Fruit fly (Drosophila melanogaster) whole organism, embryonic: ENCODE results near the gene CG3566.

ENCODE experiments used
- CG1024 ChIP-seq: fragments of 200-800 bp; sonication (Bioruptor generic); IDR thresholded peaks from 2 replicates; pipeline ENCODE4 v1.3.6; 2022; ENCODE audit warnings: missing biosample characterization, missing genetic modification characterization
- CG11093 ChIP-seq: fragments of 200-800 bp; sonication (Bioruptor generic); IDR thresholded peaks from 3 replicates; pipeline ENCODE4 v1.3.6; 2022; ENCODE audit warnings: missing biosample characterization, missing genetic modification characterization
- CG11247 ChIP-seq: fragments of 200-800 bp; sonication (Bioruptor generic); IDR thresholded peaks from 2 replicates; pipeline ENCODE4 v1.3.6; 2022; ENCODE audit warnings: missing biosample characterization, missing genetic modification characterization
- CG12236 ChIP-seq: fragments of 200-800 bp; sonication (Bioruptor generic); optimal IDR thresholded peaks from 2 replicates; lab custom pipeline; 2016; ENCODE audit warnings: missing biosample characterization, missing genetic modification characterization
- CG1233 ChIP-seq: fragments of 200-800 bp; sonication (Bioruptor generic); optimal IDR thresholded peaks from 4 replicates; lab custom pipeline; 2018; ENCODE audit warnings: missing biosample characterization, mild to moderate bottlenecking, missing genetic modification characterization
- CG12942 ChIP-seq: fragments of 200-800 bp; sonication (Bioruptor generic); optimal IDR thresholded peaks from 3 replicates; lab custom pipeline; 2016; ENCODE audit warnings: missing biosample characterization, missing genetic modification characterization
- CG13894 ChIP-seq: fragments of 200-800 bp; sonication (Bioruptor generic); optimal IDR thresholded peaks from 3 replicates; lab custom pipeline; 2018; ENCODE audit warnings: missing biosample characterization, mild to moderate bottlenecking, missing genetic modification characterization, moderate library complexity
- CG14667 ChIP-seq: fragments of 200-800 bp; sonication (Bioruptor generic); IDR thresholded peaks from 2 replicates; pipeline ENCODE4 v1.3.6; 2022; ENCODE audit warnings: missing biosample characterization, missing genetic modification characterization
- CG15479 ChIP-seq: fragments of 200-800 bp; sonication (Bioruptor generic); optimal IDR thresholded peaks from 3 replicates; lab custom pipeline; 2019; ENCODE audit warnings: missing biosample characterization, mild to moderate bottlenecking, missing genetic modification characterization, moderate library complexity
- CG17385 ChIP-seq: fragments of 200-800 bp; sonication (Bioruptor generic); optimal IDR thresholded peaks from 3 replicates; lab custom pipeline; 2018; ENCODE audit warnings: missing biosample characterization, mild to moderate bottlenecking, missing genetic modification characterization
- CG18476 ChIP-seq: fragments of 200-800 bp; sonication (Bioruptor generic); optimal IDR thresholded peaks from 2 replicates; lab custom pipeline; 2016; ENCODE audit warnings: missing biosample characterization, mild to moderate bottlenecking, missing genetic modification characterization
- CG18764 ChIP-seq: fragments of 200-800 bp; sonication (Bioruptor generic); optimal IDR thresholded peaks from 3 replicates; lab custom pipeline; 2016; ENCODE audit warnings: missing biosample characterization, missing genetic modification characterization
- CG2889 ChIP-seq: fragments of 200-800 bp; sonication (Bioruptor generic); IDR thresholded peaks from 3 replicates; pipeline ENCODE4 v1.3.6; 2022; ENCODE audit warnings: missing biosample characterization, missing genetic modification characterization
- CG30431 ChIP-seq: fragments of 200-800 bp; sonication (Bioruptor generic); optimal IDR thresholded peaks from 2 replicates; lab custom pipeline; 2017; ENCODE audit warnings: missing biosample characterization, missing genetic modification characterization
- CG34422 ChIP-seq: fragments of 200-800 bp; sonication (Bioruptor generic); IDR thresholded peaks from 3 replicates; pipeline ENCODE4 v1.3.6; 2022; ENCODE audit warnings: missing biosample characterization, missing genetic modification characterization
- CG4360 ChIP-seq: fragments of 200-800 bp; sonication (Bioruptor generic); IDR thresholded peaks from 2 replicates; pipeline ENCODE4 v1.3.6; 2022; ENCODE audit warnings: missing biosample characterization, missing genetic modification characterization
- CG5245 ChIP-seq: fragments of 200-800 bp; sonication (Bioruptor generic); optimal IDR thresholded peaks from 3 replicates; lab custom pipeline; 2016; ENCODE audit warnings: missing biosample characterization, missing genetic modification characterization
- CG5953 ChIP-seq: fragments of 200-800 bp; sonication (Bioruptor generic); IDR thresholded peaks from 2 replicates; pipeline ENCODE4 v1.3.6; 2022; ENCODE audit warnings: missing biosample characterization, missing genetic modification characterization
- Dip3 ChIP-seq: fragments of 200-800 bp; sonication (Bioruptor generic); optimal IDR thresholded peaks from 3 replicates; lab custom pipeline; 2016; ENCODE audit warnings: missing biosample characterization, missing genetic modification characterization
- MTF-1 ChIP-seq: fragments of 200-800 bp; sonication (Bioruptor generic); optimal IDR thresholded peaks from 2 replicates; lab custom pipeline; 2018; ENCODE audit warnings: missing biosample characterization, mild to moderate bottlenecking, missing genetic modification characterization, borderline replicate concordance
- Mes4 ChIP-seq: fragments of 200-800 bp; sonication (Bioruptor generic); optimal IDR thresholded peaks from 2 replicates; lab custom pipeline; 2016; ENCODE audit warnings: missing biosample characterization, missing genetic modification characterization
- Sox100B ChIP-seq: fragments of 200-800 bp; sonication (Bioruptor generic); optimal IDR thresholded peaks from 3 replicates; lab custom pipeline; 2018; ENCODE audit warnings: missing biosample characterization, mild to moderate bottlenecking, missing genetic modification characterization
- YL-1 ChIP-seq: fragments of 200-800 bp; sonication (Bioruptor generic); optimal IDR thresholded peaks from 3 replicates; lab custom pipeline; 2017; ENCODE audit warnings: missing biosample characterization, mild to moderate bottlenecking, missing genetic modification characterization
- ac ChIP-seq: fragments of 200-800 bp; sonication (Bioruptor generic); optimal IDR thresholded peaks from 3 replicates; lab custom pipeline; 2017; ENCODE audit warnings: missing biosample characterization, mild to moderate bottlenecking, missing genetic modification characterization
- ase ChIP-seq: fragments of 200-800 bp; sonication (Bioruptor generic); IDR thresholded peaks from 3 replicates; pipeline ENCODE4 v1.3.6; 2022; ENCODE audit warnings: missing biosample characterization, missing genetic modification characterization
- az2 ChIP-seq: fragments of 200-800 bp; sonication (Bioruptor generic); optimal IDR thresholded peaks from 3 replicates; lab custom pipeline; 2016; ENCODE audit warnings: missing biosample characterization, missing genetic modification characterization
- bigmax ChIP-seq: fragments of 200-800 bp; sonication (Bioruptor generic); optimal IDR thresholded peaks from 2 replicates; lab custom pipeline; 2018; ENCODE audit warnings: missing biosample characterization, mild to moderate bottlenecking, missing genetic modification characterization
- cad ChIP-seq: fragments of >200 bp; optimal IDR thresholded peaks from 2 replicates; lab custom pipeline; 2017; ENCODE audit warnings: missing biosample characterization, missing genetic modification characterization
- chinmo ChIP-seq: fragments of 200-800 bp; sonication (Bioruptor generic); IDR thresholded peaks from 4 replicates; pipeline ENCODE4 v1.3.6; 2022; ENCODE audit warnings: missing biosample characterization, missing genetic modification characterization; ENCODE audit not compliant: partially characterized antibody
- croc ChIP-seq: fragments of 200-800 bp; sonication (Bioruptor generic); conservative IDR thresholded peaks from 3 replicates; pipeline ENCODE4 v1.3.6; 2022; ENCODE audit warnings: missing biosample characterization, missing genetic modification characterization
- dpn ChIP-seq, 2 experiments: fragments of 200-800 bp; sonication (Bioruptor generic); optimal IDR thresholded peaks; 3 replicates each; lab custom pipeline; 2016; ENCODE audit warnings: missing biosample characterization in 2 of 2, missing genetic modification characterization in 2 of 2
- fru ChIP-seq: fragments of >200 bp; optimal IDR thresholded peaks from 2 replicates; lab custom pipeline; 2017
- gem ChIP-seq: fragments of 200-800 bp; sonication (Bioruptor generic); optimal IDR thresholded peaks from 2 replicates; lab custom pipeline; 2019; ENCODE audit warnings: missing biosample characterization, mild to moderate bottlenecking, missing genetic modification characterization, moderate library complexity
- her ChIP-seq: fragments of 200-800 bp; sonication (Bioruptor generic); optimal IDR thresholded peaks from 2 replicates; lab custom pipeline; 2016; ENCODE audit warnings: missing biosample characterization, missing genetic modification characterization
- maf-S ChIP-seq: fragments of 200-800 bp; sonication (Bioruptor generic); optimal IDR thresholded peaks from 2 replicates; lab custom pipeline; 2016; ENCODE audit warnings: missing biosample characterization, missing genetic modification characterization
- mirr ChIP-seq: fragments of 200-800 bp; sonication (Bioruptor generic); optimal IDR thresholded peaks from 3 replicates; lab custom pipeline; 2018; ENCODE audit warnings: missing biosample characterization, mild to moderate bottlenecking, missing genetic modification characterization
- nerfin-1 ChIP-seq: fragments of 200-800 bp; sonication (Bioruptor generic); optimal IDR thresholded peaks from 3 replicates; lab custom pipeline; 2019; ENCODE audit warnings: missing biosample characterization, mild to moderate bottlenecking, missing genetic modification characterization, moderate library complexity
- nerfin-2 ChIP-seq: fragments of 200-800 bp; sonication (Bioruptor generic); IDR thresholded peaks from 2 replicates; pipeline ENCODE4 v1.3.6; 2022; ENCODE audit warnings: missing biosample characterization, missing genetic modification characterization; ENCODE audit not compliant: partially characterized antibody
- phol ChIP-seq: fragments of 200-800 bp; sonication (Bioruptor generic); optimal IDR thresholded peaks from 3 replicates; lab custom pipeline; 2018; ENCODE audit warnings: missing biosample characterization, mild to moderate bottlenecking, missing genetic modification characterization, moderate library complexity
- sim ChIP-seq: fragments of 200-800 bp; sonication (Bioruptor generic); IDR thresholded peaks from 2 replicates; pipeline ENCODE4 v1.3.6; 2022; ENCODE audit warnings: missing biosample characterization, missing genetic modification characterization
- sna ChIP-seq: fragments of 200-800 bp; sonication (Bioruptor generic); IDR thresholded peaks from 2 replicates; pipeline ENCODE4 v1.3.6; 2022; ENCODE audit warnings: missing biosample characterization, missing genetic modification characterization; ENCODE audit not compliant: partially characterized antibody
- tin ChIP-seq: fragments of 200-800 bp; sonication (Bioruptor generic); optimal IDR thresholded peaks from 3 replicates; lab custom pipeline; 2016; ENCODE audit warnings: missing biosample characterization, missing genetic modification characterization
- tll ChIP-seq, 2 experiments: fragments of 200-800 bp in 1 of 2; fragments of >200 bp in 1 of 2; sonication (Bioruptor generic) in 1 of 2; optimal IDR thresholded peaks; 2 replicates each; lab custom pipeline; 2017 to 2019; ENCODE audit warnings: missing biosample characterization in 2 of 2, missing genetic modification characterization in 2 of 2, mild to moderate bottlenecking in 1 of 2, moderate library complexity in 1 of 2
- toy ChIP-seq: fragments of 200-800 bp; sonication (Bioruptor generic); IDR thresholded peaks from 2 replicates; pipeline ENCODE4 v1.3.6; 2022; ENCODE audit warnings: missing biosample characterization, missing genetic modification characterization
- trem ChIP-seq: fragments of 200-800 bp; optimal IDR thresholded peaks from 3 replicates; lab custom pipeline; 2019; ENCODE audit warnings: missing biosample characterization, mild to moderate bottlenecking, missing genetic modification characterization, moderate library complexity
- vnd ChIP-seq: fragments of 200-800 bp; sonication (Bioruptor generic); IDR thresholded peaks from 3 replicates; pipeline ENCODE4 v1.3.6; 2022; ENCODE audit warnings: missing biosample characterization, missing genetic modification characterization; ENCODE audit not compliant: partially characterized antibody
- yki ChIP-seq: fragments of >200 bp; optimal IDR thresholded peaks from 3 replicates; lab custom pipeline; 2018
- zen ChIP-seq: fragments of 200-800 bp; sonication (Bioruptor generic); optimal IDR thresholded peaks from 3 replicates; lab custom pipeline; 2018; ENCODE audit warnings: missing biosample characterization, mild to moderate bottlenecking, missing genetic modification characterization, moderate library complexity
- zfh2 ChIP-seq: fragments of 200-800 bp; sonication (Bioruptor generic); optimal IDR thresholded peaks from 2 replicates; lab custom pipeline; 2016; ENCODE audit warnings: missing biosample characterization, missing genetic modification characterization

The CG3566 gene

dm6 chrX:6267745-6268582 is 8.6 kb downstream of the CG3566 start, which contains the start of gene Spt6 (continued):
- TF ChIP-seq YL-1 (GFP tag; lab: Kevin White, UChicago) (peak; percentile 70), CG15479 (GFP tag; lab: Kevin White, UChicago) (peak; percentile 67), MTF-1 (GFP tag; lab: Kevin White, UChicago) (no peak), nerfin-2 (GFP tag; lab: Robert Waterston, UW) (no peak), CG34422 (GFP tag; lab: Robert Waterston, UW) (peak; percentile 40; the same call in 1 of the 3 replicates), bigmax (GFP tag; lab: Kevin White, UChicago) (peak; percentile 95), CG11093 (0 out of 3 replicates have a peak, but pooled peaks have one; percentile 4), Sox100B (no peak), Dip3 (no peak), CG4360 (GFP tag; lab: Robert Waterston, UW) (peak; percentile 78), fru (lab: Kevin White, UChicago) (no peak), zfh2 (GFP tag; lab: Kevin White, UChicago) (no peak), cad (GFP tag; lab: Kevin White, UChicago) (no peak), CG5245 (GFP tag; lab: Kevin White, UChicago) (no peak), sna (0 out of 2 replicates have a peak, but pooled peaks have one; percentile 21), sim (GFP tag; lab: Robert Waterston, UW) (no peak), CG17385 (peak; percentile 96), nerfin-1 (tag; lab: Kevin White, UChicago) (peak; percentile 51), gem (tag; lab: Kevin White, UChicago) (no peak), Mes4 (no peak), chinmo (0 out of 4 replicates have a peak, but pooled peaks have one; percentile 68), trem (tag; lab: Kevin White, UChicago) (no peak), toy (GFP tag; lab: Robert Waterston, UW) (no peak), ac (no peak)

dm6 chrX:6267187-6267711 is 9.3 kb downstream of the CG3566 start, which contains the start of gene schlank:
schlank (minus strand) TSS chrX:6267228.
- TF ChIP-seq vnd (GFP tag; lab: Robert Waterston, UW) = no peak
- no peak for TF ChIP-seq yki (lab: Kevin White, UChicago)
- TF ChIP-seq az2 = peak; percentile 55
- peak; percentile 31 for TF ChIP-seq CG18476 (GFP tag; lab: Kevin White, UChicago)
- TF ChIP-seq croc (GFP tag; lab: Robert Waterston, UW) = peak; percentile 28; the same call in 1 of the 3 replicates
- no peak for TF ChIP-seq CG12236 (GFP tag; lab: Kevin White, UChicago)
- TF ChIP-seq CG1024 (GFP tag; lab: Robert Waterston, UW) = peak; percentile 43; the same call in 1 of the 2 replicates
- peak; percentile 61 for TF ChIP-seq phol (tag; lab: Kevin White, UChicago)
- 0 out of 3 replicates have a peak, but pooled peaks have one; percentile 13 for TF ChIP-seq CG2889
- peak; percentile 13 to 60 for TF ChIP-seq tll (GFP tag; optimal IDR thresholded peaks at IDR 0.05; lab: Kevin White, UChicago)
- TF ChIP-seq dpn (GFP tag; optimal IDR thresholded peaks at IDR 0.05; lab: Kevin White, UChicago) = peak; percentile 56 to 57
- TF ChIP-seq mirr = peak; percentile 30
- TF ChIP-seq CG1233 (GFP tag; lab: Kevin White, UChicago) = peak; percentile 2
- peak; percentile 41 for TF ChIP-seq tin (GFP tag; lab: Kevin White, UChicago)
- peak; percentile 29 for TF ChIP-seq CG12942 (GFP tag; lab: Kevin White, UChicago)
- peak; percentile 43 for TF ChIP-seq CG18764 (GFP tag; lab: Kevin White, UChicago)
- TF ChIP-seq CG5953 (GFP tag; lab: Robert Waterston, UW) = 0 out of 2 replicates have a peak, but pooled peaks have one; percentile 13
- peak; percentile 67 for TF ChIP-seq her (GFP tag; lab: Kevin White, UChicago)
- TF ChIP-seq CG14667 = peak; percentile 39
- TF ChIP-seq zen (tag; lab: Kevin White, UChicago) = peak; percentile 24
- peak; percentile 9 for TF ChIP-seq CG30431
- TF ChIP-seq CG11247 (GFP tag; lab: Robert Waterston, UW) = peak; percentile 16; the same call in 1 of the 2 replicates
- peak; percentile 30; the same call in 1 of the 3 replicates for TF ChIP-seq ase (GFP tag; lab: Robert Waterston, UW)
- TF ChIP-seq maf-S = peak; percentile 20
- peak; percentile 23 for TF ChIP-seq CG13894 (tag; lab: Kevin White, UChicago)
